Fruit fly (Drosophila melanogaster): ENCODE results near the gene Ype.

The Ype gene

dm6 chrX:13412941-13413613, 25.9 kb upstream of the Ype start, which contains the start of the genes CG1998 and Set2 (continued):
- TF ChIP-seq CG7786 (GFP tag; optimal IDR thresholded peaks at IDR 0.05) = peak; percentile 6
- TF ChIP-seq MESR4 (GFP tag; optimal IDR thresholded peaks at IDR 0.05) = peak; percentile 91
- TF ChIP-seq croc (GFP tag; conservative IDR thresholded peaks at IDR 0.05) = no peak
- peak; percentile 38 for TF ChIP-seq CG9609 (GFP tag; optimal IDR thresholded peaks at IDR 0.05)
- 0 out of 3 replicates have a peak, but pooled peaks have one; percentile 21 for TF ChIP-seq dysf (GFP tag; IDR thresholded peaks at IDR 0.05)
- TF ChIP-seq CG17829 (tag; optimal IDR thresholded peaks at IDR 0.05) = peak; percentile 57
- no peak for TF ChIP-seq CG4424 (GFP tag; optimal IDR thresholded peaks at IDR 0.05)
- TF ChIP-seq CG7928 (GFP tag; optimal IDR thresholded peaks at IDR 0.05) = no peak
- TF ChIP-seq CG14860 (GFP tag; IDR thresholded peaks at IDR 0.05; ENCODE audit: partially characterized antibody) = no peak; the same call in 2 of the 3 replicates
- no peak for TF ChIP-seq Xrp1 (GFP tag; IDR thresholded peaks at IDR 0.05)
- peak; percentile 1 for TF ChIP-seq mirr (GFP tag; optimal IDR thresholded peaks at IDR 0.05)
- no peak for TF ChIP-seq Mes4 (GFP tag; optimal IDR thresholded peaks at IDR 0.05)
- no peak for TF ChIP-seq zf30C (GFP tag; optimal IDR thresholded peaks at IDR 0.05)
- no peak; the same call in 1 of the 2 replicates for TF ChIP-seq NFAT (GFP tag; IDR thresholded peaks at IDR 0.05)
- TF ChIP-seq CG7372 (GFP tag; IDR thresholded peaks at IDR 0.05) = no peak
- TF ChIP-seq CG3995 (GFP tag; optimal IDR thresholded peaks at IDR 0.05) = no peak
- no peak for TF ChIP-seq CG5180 (GFP tag; optimal IDR thresholded peaks at IDR 0.05)
- no peak for TF ChIP-seq ash1 (GFP tag; optimal IDR thresholded peaks at IDR 0.05)
- TF ChIP-seq CG14014 (GFP tag; IDR thresholded peaks at IDR 0.05) = no peak
- TF ChIP-seq CG11723 (GFP tag; optimal IDR thresholded peaks at IDR 0.05) = no peak
- TF ChIP-seq CG12155 (GFP tag; optimal IDR thresholded peaks at IDR 0.05) = no peak
- TF ChIP-seq ac (GFP tag; optimal IDR thresholded peaks at IDR 0.05) = no peak
- TF ChIP-seq Rx (GFP tag; IDR thresholded peaks at IDR 0.05) = no peak
- TF ChIP-seq CG11504 (tag; optimal IDR thresholded peaks at IDR 0.05) = no peak
- no peak for TF ChIP-seq gt (GFP tag; IDR thresholded peaks at IDR 0.05)
- no peak for TF ChIP-seq CG4820 (GFP tag; optimal IDR thresholded peaks at IDR 0.05)
- no peak for TF ChIP-seq D (optimal IDR thresholded peaks at IDR 0.05)
- no peak for TF ChIP-seq D (GFP tag; optimal IDR thresholded peaks at IDR 0.05)
- no peak for TF ChIP-seq emc (GFP tag; optimal IDR thresholded peaks at IDR 0.05)
- peak; percentile 22 for TF ChIP-seq CG13775 (GFP tag; optimal IDR thresholded peaks at IDR 0.05)
- no peak for TF ChIP-seq CG8944 (GFP tag; optimal IDR thresholded peaks at IDR 0.05)
- no peak for TF ChIP-seq Vsx1 (GFP tag; optimal IDR thresholded peaks at IDR 0.05)
- 0 out of 3 replicates have a peak, but pooled peaks have one; percentile 59 for TF ChIP-seq CG11456 (GFP tag; IDR thresholded peaks at IDR 0.05)
- no peak for TF ChIP-seq exex (tag; optimal IDR thresholded peaks at IDR 0.05)
- no peak for TF ChIP-seq klu (GFP tag; IDR thresholded peaks at IDR 0.05)
- no peak for TF ChIP-seq CG14965 (GFP tag; optimal IDR thresholded peaks at IDR 0.05; ENCODE audit: borderline replicate concordance)
- TF ChIP-seq CG32767 (GFP tag; IDR thresholded peaks at IDR 0.05) = 0 out of 2 replicates have a peak, but pooled peaks have one; percentile 45
- no peak for TF ChIP-seq CG10147 (GFP tag; optimal IDR thresholded peaks at IDR 0.05)
- TF ChIP-seq Awh (GFP tag; IDR thresholded peaks at IDR 0.05) = no peak
- TF ChIP-seq dimm (GFP tag; IDR thresholded peaks at IDR 0.05) = no peak
- no peak for TF ChIP-seq lab (GFP tag; optimal IDR thresholded peaks at IDR 0.05)
- TF ChIP-seq ind (GFP tag; optimal IDR thresholded peaks at IDR 0.05) = no peak
- no peak for TF ChIP-seq CG11695 (GFP tag; IDR thresholded peaks at IDR 0.05)
- TF ChIP-seq fu2 (GFP tag; optimal IDR thresholded peaks at IDR 0.05) = peak; percentile 13
- TF ChIP-seq gro (GFP tag; optimal IDR thresholded peaks at IDR 0.05) = peak; percentile 68
- no peak for TF ChIP-seq CG6813 (GFP tag; optimal IDR thresholded peaks at IDR 0.05)
- TF ChIP-seq CG14710 (tag; optimal IDR thresholded peaks at IDR 0.05) = peak; percentile 81
- TF ChIP-seq gsb-n (tag; optimal IDR thresholded peaks at IDR 0.05) = no peak
- peak; percentile 19 for TF ChIP-seq CrebB (tag; optimal IDR thresholded peaks at IDR 0.05)
- TF ChIP-seq PHDP (tag; optimal IDR thresholded peaks at IDR 0.05) = no peak
- no peak for TF ChIP-seq CG10366 (GFP tag; IDR thresholded peaks at IDR 0.05)
